Fruit fly (Drosophila melanogaster): ENCODE measurements around the gene Papss.

The Papss gene

dm6 chr3L:19897685-19898009 lies 52.6 kb downstream of the Papss start:
- TF ChIP-seq CG10348 (GFP tag; IDR thresholded peaks at IDR 0.05) = no peak
- TF ChIP-seq EcR (GFP tag; optimal IDR thresholded peaks at IDR 0.05) = no peak
- no peak for TF ChIP-seq CG14655 (GFP tag; optimal IDR thresholded peaks at IDR 0.05)
- TF ChIP-seq CG9948 (tag; optimal IDR thresholded peaks at IDR 0.05) = no peak
- TF ChIP-seq Snoo (tag; optimal IDR thresholded peaks at IDR 0.05) = no peak
- no peak for TF ChIP-seq gl (tag; optimal IDR thresholded peaks at IDR 0.05)
- TF ChIP-seq Pif1A (GFP tag; optimal IDR thresholded peaks at IDR 0.05) = no peak
- TF ChIP-seq CG4496 (GFP tag; IDR thresholded peaks at IDR 0.05) = no peak
- no peak for TF ChIP-seq CG8159 (tag; optimal IDR thresholded peaks at IDR 0.05)
- no peak for TF ChIP-seq Pif1B (GFP tag; optimal IDR thresholded peaks at IDR 0.05)
- no peak for TF ChIP-seq rn (GFP tag; IDR thresholded peaks at IDR 0.05)
- TF ChIP-seq CG13204 (GFP tag; optimal IDR thresholded peaks at IDR 0.05) = no peak
- TF ChIP-seq CG8301 (tag; optimal IDR thresholded peaks at IDR 0.05) = no peak
- no peak for TF ChIP-seq D1 (tag; optimal IDR thresholded peaks at IDR 0.05)

- TF ChIP-seq CG15710 (tag; optimal IDR thresholded peaks at IDR 0.05) (peak; percentile 40), fd96Ca (GFP tag; IDR thresholded peaks at IDR 0.05) (no peak), CG9948 (tag; optimal IDR thresholded peaks at IDR 0.05) (peak; percentile 69), CG17806 (tag; optimal IDR thresholded peaks at IDR 0.05) (peak; percentile 48), CG32121 (GFP tag; IDR thresholded peaks at IDR 0.05) (no peak), CG34367 (tag; optimal IDR thresholded peaks at IDR 0.05) (peak; percentile 29), CG4496 (GFP tag; IDR thresholded peaks at IDR 0.05) (peak; percentile 64; the same call in 2 of the 3 replicates), gl (tag; optimal IDR thresholded peaks at IDR 0.05) (no peak), EcR (GFP tag; optimal IDR thresholded peaks at IDR 0.05) (peak; percentile 96), CG14655 (GFP tag; optimal IDR thresholded peaks at IDR 0.05) (peak; percentile 67), Pif1B (GFP tag; optimal IDR thresholded peaks at IDR 0.05) (peak; percentile 51), Pif1A (GFP tag; optimal IDR thresholded peaks at IDR 0.05) (peak; percentile 71), CG8159 (tag; optimal IDR thresholded peaks at IDR 0.05) (peak; percentile 38), CG8301 (tag; optimal IDR thresholded peaks at IDR 0.05) (peak; percentile 57), D1 (tag; optimal IDR thresholded peaks at IDR 0.05) (peak; percentile 29)
Measured at dm6 chr3L:19898547-19899282, 53.6 kb downstream of the Papss start.

dm6 chr3L:19899308-19899927 lies 54.3 kb downstream of the Papss start:
- peak; percentile 25 for TF ChIP-seq CG13204 (GFP tag; optimal IDR thresholded peaks at IDR 0.05)
- peak; percentile 74 for TF ChIP-seq EcR (GFP tag; optimal IDR thresholded peaks at IDR 0.05)
- TF ChIP-seq CG34367 (tag; optimal IDR thresholded peaks at IDR 0.05) = no peak

dm6 chr3L:19900184-19901089 lies 55.3 kb downstream of the Papss start:
- TF ChIP-seq CG10348 (GFP tag; IDR thresholded peaks at IDR 0.05) (no peak), CG13204 (GFP tag; optimal IDR thresholded peaks at IDR 0.05) (no peak), Ets98B (GFP tag; IDR thresholded peaks at IDR 0.05) (no peak), CG4496 (GFP tag; IDR thresholded peaks at IDR 0.05) (0 out of 3 replicates have a peak, but pooled peaks have one; percentile 23), CG15710 (tag; optimal IDR thresholded peaks at IDR 0.05) (no peak)

dm6 chr3L:19901486-19902255 lies 56.6 kb downstream of the Papss start:
- TF ChIP-seq fd96Ca (GFP tag; IDR thresholded peaks at IDR 0.05) = no peak
- peak; percentile 39 for TF ChIP-seq EcR (GFP tag; optimal IDR thresholded peaks at IDR 0.05)
- no peak for TF ChIP-seq Snoo (tag; optimal IDR thresholded peaks at IDR 0.05)
- TF ChIP-seq rn (GFP tag; IDR thresholded peaks at IDR 0.05) = no peak

- TF ChIP-seq CG8301 (tag; optimal IDR thresholded peaks at IDR 0.05) (peak; percentile 93), CG8159 (tag; optimal IDR thresholded peaks at IDR 0.05) (peak; percentile 92), CG17806 (tag; optimal IDR thresholded peaks at IDR 0.05) (peak; percentile 99), Ets98B (GFP tag; IDR thresholded peaks at IDR 0.05) (peak; percentile 95), Pif1A (GFP tag; optimal IDR thresholded peaks at IDR 0.05) (peak; percentile 98), Snoo (tag; optimal IDR thresholded peaks at IDR 0.05) (peak; percentile 95), Pif1B (GFP tag; optimal IDR thresholded peaks at IDR 0.05) (peak; percentile 97), CG15710 (tag; optimal IDR thresholded peaks at IDR 0.05) (peak; percentile 98), EcR (GFP tag; optimal IDR thresholded peaks at IDR 0.05) (peak; percentile 31), CG13204 (GFP tag; optimal IDR thresholded peaks at IDR 0.05) (peak; percentile 95), D1 (tag; optimal IDR thresholded peaks at IDR 0.05) (peak; percentile 80), CG9948 (tag; optimal IDR thresholded peaks at IDR 0.05) (peak; percentile 97), CG10348 (GFP tag; IDR thresholded peaks at IDR 0.05) (peak; percentile 90), CG34367 (tag; optimal IDR thresholded peaks at IDR 0.05) (peak; percentile 98), rn (GFP tag; IDR thresholded peaks at IDR 0.05) (peak; percentile 95), gl (tag; optimal IDR thresholded peaks at IDR 0.05) (peak; percentile 97), CG12605 (GFP tag; IDR thresholded peaks at IDR 0.05) (peak; percentile 92), CG4496 (GFP tag; IDR thresholded peaks at IDR 0.05) (peak; percentile 98), CG14655 (GFP tag; optimal IDR thresholded peaks at IDR 0.05) (peak; percentile 95), CG32121 (GFP tag; IDR thresholded peaks at IDR 0.05) (peak; percentile 97), fd96Ca (GFP tag; IDR thresholded peaks at IDR 0.05) (peak; percentile 98)
Measured at dm6 chr3L:19902560-19903399, 57.7 kb downstream of the Papss start.

Data from whole organism, pupa.